Fruit fly (Drosophila melanogaster) whole organism, adult: Measurements from ENCODE around the gene CG32756.

Source experiments
- CG12768 ChIP-seq: fragments of 200-800 bp; sonication (Bioruptor generic); optimal IDR thresholded peaks from 2 replicates; lab custom pipeline; 2017; ENCODE audit warnings: missing biosample characterization, missing genetic modification characterization, mild to moderate bottlenecking, moderate library complexity, missing genetic modification reagents
- CG14711 ChIP-seq: fragments of 200-800 bp; sonication (Bioruptor generic); optimal IDR thresholded peaks from 2 replicates; lab custom pipeline; 2018; ENCODE audit warnings: missing biosample characterization, mild to moderate bottlenecking, missing genetic modification characterization, moderate library complexity
- CG1620 ChIP-seq: fragments of 200-800 bp; sonication (Bioruptor generic); optimal IDR thresholded peaks from 2 replicates; lab custom pipeline; 2016; ENCODE audit warnings: missing biosample characterization, missing genetic modification characterization
- CG33017 ChIP-seq: fragments of 200-800 bp; sonication (Bioruptor generic); optimal IDR thresholded peaks from 2 replicates; lab custom pipeline; 2018; ENCODE audit warnings: missing biosample characterization, mild to moderate bottlenecking, missing genetic modification characterization, moderate library complexity
- CG7101 ChIP-seq: fragments of 200-800 bp; sonication (Bioruptor generic); optimal IDR thresholded peaks from 2 replicates; lab custom pipeline; 2018; ENCODE audit warnings: missing biosample characterization, mild to moderate bottlenecking, missing genetic modification characterization, moderate library complexity
- Mnt ChIP-seq: fragments of 200-800 bp; sonication (Bioruptor generic); optimal IDR thresholded peaks from 2 replicates; lab custom pipeline; 2016; ENCODE audit warnings: missing biosample characterization, mild to moderate bottlenecking, missing genetic modification characterization
- bab1 ChIP-seq: fragments of 200-800 bp; sonication (Bioruptor generic); optimal IDR thresholded peaks from 3 replicates; lab custom pipeline; 2019; ENCODE audit warnings: missing biosample characterization, mild to moderate bottlenecking, missing genetic modification characterization, moderate library complexity
- cic ChIP-seq: fragments of 200-800 bp; sonication (Bioruptor generic); optimal IDR thresholded peaks from 2 replicates; lab custom pipeline; 2017; ENCODE audit warnings: missing biosample characterization, mild to moderate bottlenecking, missing genetic modification characterization, moderate library complexity
- kay ChIP-seq: fragments of 200-800 bp; sonication (Bioruptor generic); peaks from one replicate; lab custom pipeline; 2016; ENCODE audit warnings: missing biosample characterization, missing genetic modification characterization, borderline replicate concordance
- ovo ChIP-seq: fragments of 200-800 bp; sonication (Bioruptor generic); optimal IDR thresholded peaks from 2 replicates; lab custom pipeline; 2016; ENCODE audit warnings: missing biosample characterization, missing genetic modification characterization
- tj ChIP-seq: fragments of 200-800 bp; sonication (Bioruptor generic); optimal IDR thresholded peaks from 3 replicates; lab custom pipeline; 2017; ENCODE audit warnings: missing biosample characterization, mild to moderate bottlenecking, missing genetic modification characterization, moderate library complexity
- toe ChIP-seq: fragments of 200-800 bp; sonication (Bioruptor generic); optimal IDR thresholded peaks from 2 replicates; lab custom pipeline; 2016; ENCODE audit warnings: missing biosample characterization, missing genetic modification characterization

DNA sequence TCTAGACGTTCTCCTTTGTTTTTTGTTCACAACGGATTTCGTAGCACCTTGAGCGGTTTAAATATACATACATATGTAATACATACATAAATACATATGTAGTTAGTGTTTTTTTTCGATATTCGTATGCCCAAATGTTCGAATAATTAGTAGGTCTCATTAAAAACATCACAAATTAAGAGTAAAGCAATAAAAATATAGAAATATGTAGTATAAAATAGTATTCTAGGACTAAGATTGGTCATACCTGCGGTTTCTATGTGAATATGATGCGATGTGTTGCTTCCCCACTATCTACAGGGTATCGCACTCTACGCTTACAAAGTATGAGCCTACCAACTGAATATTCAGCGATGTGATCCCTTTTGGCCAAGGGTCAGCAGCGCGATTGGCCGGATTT lies 40.0 kb upstream of the CG32756 start, which contains the start of gene CG4020:
- TF ChIP-seq tj (GFP tag; lab: Kevin White, UChicago) (no peak), CG14711 (tag; lab: Kevin White, UChicago) (no peak), CG33017 (no peak), bab1 (GFP tag; lab: Kevin White, UChicago) (no peak), CG7101 (tag; lab: Kevin White, UChicago) (no peak), toe (GFP tag; lab: Kevin White, UChicago) (no peak), ovo (GFP tag; lab: Kevin White, UChicago) (no peak), CG1620 (no peak), kay (GFP tag; lab: Kevin White, UChicago) (no peak), cic (GFP tag; lab: Kevin White, UChicago) (no peak), CG12768 (GFP tag; lab: Kevin White, UChicago) (no peak), Mnt (no peak)
